Fruit fly (Drosophila melanogaster) whole organism, embryonic: Measurements from ENCODE around the gene Rab3GAP1.

Source experiments
- Antp ChIP-seq: fragments of 200-800 bp; sonication (Bioruptor generic); optimal IDR thresholded peaks from 3 replicates; lab custom pipeline; 2016; ENCODE audit warnings: missing biosample characterization, missing genetic modification characterization
- Awh ChIP-seq: fragments of 200-800 bp; sonication (Bioruptor generic); IDR thresholded peaks from 2 replicates; pipeline ENCODE4, ENCODE4 v1.3.6; 2022; ENCODE audit warnings: missing biosample characterization, missing genetic modification characterization
- B-H2 ChIP-seq: fragments of 200-800 bp; sonication (Bioruptor generic); optimal IDR thresholded peaks from 2 replicates; lab custom pipeline; 2018; ENCODE audit warnings: missing biosample characterization, mild to moderate bottlenecking, missing genetic modification characterization
- CG10147 ChIP-seq: fragments of 200-800 bp; sonication (Bioruptor generic); optimal IDR thresholded peaks from 2 replicates; lab custom pipeline; 2019; ENCODE audit warnings: missing biosample characterization, mild to moderate bottlenecking, missing genetic modification characterization, moderate library complexity
- CG10431 ChIP-seq: fragments of 200-800 bp; sonication (Bioruptor generic); optimal IDR thresholded peaks from 3 replicates; lab custom pipeline; 2018; ENCODE audit warnings: missing biosample characterization, mild to moderate bottlenecking, missing genetic modification characterization
- CG11093 ChIP-seq: fragments of 200-800 bp; sonication (Bioruptor generic); IDR thresholded peaks from 3 replicates; pipeline ENCODE4 v1.3.6; 2022; ENCODE audit warnings: missing biosample characterization, missing genetic modification characterization
- CG11695 ChIP-seq: fragments of 200-800 bp; sonication (Bioruptor generic); IDR thresholded peaks from 3 replicates; pipeline ENCODE4 v1.3.6; 2022; ENCODE audit warnings: missing biosample characterization, missing genetic modification characterization
- CG12299 ChIP-seq: fragments of 200-800 bp; sonication (Bioruptor generic); optimal IDR thresholded peaks from 2 replicates; lab custom pipeline; 2018; ENCODE audit warnings: missing biosample characterization, mild to moderate bottlenecking, missing genetic modification characterization
- CG12942 ChIP-seq: fragments of 200-800 bp; sonication (Bioruptor generic); optimal IDR thresholded peaks from 3 replicates; lab custom pipeline; 2016; ENCODE audit warnings: missing biosample characterization, missing genetic modification characterization
- CG13123 ChIP-seq: fragments of 200-800 bp; sonication (Bioruptor generic); optimal IDR thresholded peaks from 2 replicates; lab custom pipeline; 2016; ENCODE audit warnings: missing biosample characterization, missing genetic modification characterization
- CG14050 ChIP-seq: fragments of 200-800 bp; sonication (Bioruptor generic); IDR thresholded peaks from 3 replicates; pipeline ENCODE4 v1.3.6; 2022; ENCODE audit warnings: missing biosample characterization, missing genetic modification characterization
- CG18599 ChIP-seq: fragments of 200-800 bp; sonication (Bioruptor generic); optimal IDR thresholded peaks from 3 replicates; lab custom pipeline; 2017; ENCODE audit warnings: missing biosample characterization, missing genetic modification characterization, mild to moderate bottlenecking, moderate library complexity, missing genetic modification reagents
- CG18764 ChIP-seq: fragments of 200-800 bp; sonication (Bioruptor generic); optimal IDR thresholded peaks from 3 replicates; lab custom pipeline; 2016; ENCODE audit warnings: missing biosample characterization, missing genetic modification characterization
- CG2202 ChIP-seq: fragments of 200-800 bp; sonication (Bioruptor generic); optimal IDR thresholded peaks from 2 replicates; lab custom pipeline; 2018; ENCODE audit warnings: missing biosample characterization, mild to moderate bottlenecking, missing genetic modification characterization
- CG33213 ChIP-seq: fragments of 200-800 bp; sonication (Bioruptor generic); optimal IDR thresholded peaks from 3 replicates; lab custom pipeline; 2016; ENCODE audit warnings: missing biosample characterization, missing genetic modification characterization
- CG34224 ChIP-seq: fragments of 200-800 bp; sonication (Bioruptor generic); IDR thresholded peaks from 3 replicates; pipeline ENCODE4 v1.3.6; 2022; ENCODE audit warnings: missing biosample characterization, missing genetic modification characterization; ENCODE audit not compliant: partially characterized antibody
- CG34422 ChIP-seq: fragments of 200-800 bp; sonication (Bioruptor generic); IDR thresholded peaks from 3 replicates; pipeline ENCODE4 v1.3.6; 2022; ENCODE audit warnings: missing biosample characterization, missing genetic modification characterization
- CG4360 ChIP-seq: fragments of 200-800 bp; sonication (Bioruptor generic); IDR thresholded peaks from 2 replicates; pipeline ENCODE4 v1.3.6; 2022; ENCODE audit warnings: missing biosample characterization, missing genetic modification characterization
- CG6254 ChIP-seq: fragments of 200-800 bp; sonication (Bioruptor generic); optimal IDR thresholded peaks from 3 replicates; lab custom pipeline; 2017; ENCODE audit warnings: mild to moderate bottlenecking, missing biosample characterization, missing genetic modification reagents, missing genetic modification characterization
- CG7357 ChIP-seq: fragments of 200-800 bp; sonication (Bioruptor generic); IDR thresholded peaks from 3 replicates; pipeline ENCODE4 v1.3.6; 2022; ENCODE audit warnings: missing biosample characterization, missing genetic modification characterization
- CG7928 ChIP-seq: fragments of 200-800 bp; sonication (Bioruptor generic); optimal IDR thresholded peaks from 2 replicates; lab custom pipeline; 2017; ENCODE audit warnings: missing biosample characterization, mild to moderate bottlenecking, missing genetic modification characterization
- CG8290 ChIP-seq, 3 experiments: fragments of 200-800 bp; sonication (Bioruptor generic); optimal IDR thresholded peaks; 2 replicates each; lab custom pipeline; 2016 to 2019; ENCODE audit warnings: missing biosample characterization in 3 of 3, missing genetic modification characterization in 3 of 3, mild to moderate bottlenecking in 2 of 3, moderate library complexity in 1 of 3
- Dbx ChIP-seq: fragments of 200-800 bp; sonication (Bioruptor generic); IDR thresholded peaks from 3 replicates; pipeline ENCODE4 v1.3.6; 2022; ENCODE audit warnings: missing biosample characterization, missing genetic modification characterization
- Deaf1 ChIP-seq: fragments of 200-800 bp; optimal IDR thresholded peaks from 3 replicates; lab custom pipeline; 2019; ENCODE audit warnings: missing biosample characterization, mild to moderate bottlenecking, missing genetic modification characterization, moderate library complexity
- Doc2 ChIP-seq: fragments of 200-800 bp; sonication (Bioruptor generic); IDR thresholded peaks from 2 replicates; pipeline ENCODE4 v1.3.6; 2022; ENCODE audit warnings: missing biosample characterization, missing genetic modification characterization
- Dp ChIP-seq: fragments of 200-800 bp; sonication (Bioruptor generic); optimal IDR thresholded peaks from 2 replicates; lab custom pipeline; 2018; ENCODE audit warnings: missing biosample characterization, mild to moderate bottlenecking, missing genetic modification characterization, moderate library complexity
- Gug ChIP-seq: fragments of 200-800 bp; sonication (Bioruptor generic); IDR thresholded peaks from 4 replicates; pipeline ENCODE4 v1.3.6; 2022; ENCODE audit warnings: missing biosample characterization, missing genetic modification characterization
- HLH3B ChIP-seq: fragments of 200-800 bp; sonication (Bioruptor generic); IDR thresholded peaks from 2 replicates; pipeline ENCODE4 v1.3.6; 2022; ENCODE audit warnings: missing biosample characterization, missing genetic modification characterization
- Hmx ChIP-seq: fragments of 200-800 bp; sonication (Bioruptor generic); optimal IDR thresholded peaks from 2 replicates; lab custom pipeline; 2016; ENCODE audit warnings: missing biosample characterization, missing genetic modification characterization
- NFAT ChIP-seq: fragments of 200-800 bp; sonication (Bioruptor generic); IDR thresholded peaks from 2 replicates; pipeline ENCODE4 v1.3.6; 2022; ENCODE audit warnings: missing biosample characterization, missing genetic modification characterization
- Oaz ChIP-seq: fragments of 200-800 bp; sonication (Bioruptor generic); IDR thresholded peaks from 2 replicates; pipeline ENCODE4 v1.3.6; 2022; ENCODE audit warnings: missing biosample characterization, missing genetic modification characterization
- Optix ChIP-seq: fragments of 200-800 bp; sonication (Bioruptor generic); IDR thresholded peaks from 3 replicates; pipeline ENCODE4 v1.3.6; 2022; ENCODE audit warnings: missing biosample characterization, missing genetic modification characterization
- ab ChIP-seq: fragments of 200-800 bp; sonication (Bioruptor generic); optimal IDR thresholded peaks from 2 replicates; lab custom pipeline; 2016; ENCODE audit warnings: missing biosample characterization, missing genetic modification characterization
- ase ChIP-seq: fragments of 200-800 bp; sonication (Bioruptor generic); IDR thresholded peaks from 3 replicates; pipeline ENCODE4 v1.3.6; 2022; ENCODE audit warnings: missing biosample characterization, missing genetic modification characterization
- az2 ChIP-seq: fragments of 200-800 bp; sonication (Bioruptor generic); optimal IDR thresholded peaks from 3 replicates; lab custom pipeline; 2016; ENCODE audit warnings: missing biosample characterization, missing genetic modification characterization
- bbx ChIP-seq: fragments of 200-800 bp; sonication (Bioruptor generic); IDR thresholded peaks from 2 replicates; pipeline ENCODE4 v1.3.6; 2022; ENCODE audit warnings: missing biosample characterization, missing genetic modification characterization; ENCODE audit not compliant: partially characterized antibody
- bcd ChIP-seq: fragments of 200-800 bp; sonication (Bioruptor generic); optimal IDR thresholded peaks from 2 replicates; lab custom pipeline; 2017; ENCODE audit warnings: missing biosample characterization, mild to moderate bottlenecking, missing genetic modification characterization
- ci ChIP-seq: fragments of 200-800 bp; sonication (Bioruptor generic); IDR thresholded peaks from 3 replicates; pipeline ENCODE4 v1.3.6; 2022; ENCODE audit warnings: missing biosample characterization, missing genetic modification characterization
- dmrt11E ChIP-seq: fragments of 200-800 bp; sonication (Bioruptor generic); optimal IDR thresholded peaks from 3 replicates; lab custom pipeline; 2018; ENCODE audit warnings: missing biosample characterization, mild to moderate bottlenecking, missing genetic modification characterization, moderate library complexity
- dmrt99B ChIP-seq: fragments of 200-800 bp; sonication (Bioruptor generic); optimal IDR thresholded peaks from 2 replicates; lab custom pipeline; 2018; ENCODE audit warnings: missing biosample characterization, mild to moderate bottlenecking, missing genetic modification characterization, moderate library complexity
- ewg ChIP-seq: fragments of 200-800 bp; sonication (Bioruptor generic); optimal IDR thresholded peaks from 3 replicates; lab custom pipeline; 2017; ENCODE audit warnings: mild to moderate bottlenecking, missing biosample characterization, missing genetic modification reagents, missing genetic modification characterization
- fd102C ChIP-seq: fragments of 200-800 bp; sonication (Bioruptor generic); optimal IDR thresholded peaks from 2 replicates; lab custom pipeline; 2018; ENCODE audit warnings: missing biosample characterization, mild to moderate bottlenecking, missing genetic modification characterization, moderate library complexity
- gro ChIP-seq: fragments of 200-800 bp; sonication (Bioruptor generic); optimal IDR thresholded peaks from 2 replicates; lab custom pipeline; 2016; ENCODE audit warnings: missing biosample characterization, missing genetic modification characterization
- klu ChIP-seq: fragments of 200-800 bp; sonication (Bioruptor generic); IDR thresholded peaks from 2 replicates; pipeline ENCODE4 v1.3.6; 2022; ENCODE audit warnings: missing biosample characterization, missing genetic modification characterization
- onecut ChIP-seq: fragments of 200-800 bp; sonication (Bioruptor generic); IDR thresholded peaks from 2 replicates; pipeline ENCODE4 v1.3.6; 2022; ENCODE audit warnings: missing biosample characterization, missing genetic modification characterization
- otp ChIP-seq: fragments of 200-800 bp; sonication (Bioruptor generic); IDR thresholded peaks from 3 replicates; pipeline ENCODE4, ENCODE4 v1.3.6; 2022; ENCODE audit warnings: missing biosample characterization, missing genetic modification characterization
- slp2 ChIP-seq: fragments of 200-800 bp; sonication (Bioruptor generic); optimal IDR thresholded peaks from 2 replicates; lab custom pipeline; 2016; ENCODE audit warnings: missing biosample characterization, missing genetic modification characterization
- tup ChIP-seq: fragments of 200-800 bp; sonication (Bioruptor generic); optimal IDR thresholded peaks from 2 replicates; lab custom pipeline; 2016; ENCODE audit warnings: missing biosample characterization, mild to moderate bottlenecking, missing genetic modification characterization, moderate library complexity
- zfh1 ChIP-seq: fragments of 200-800 bp; sonication (Bioruptor generic); IDR thresholded peaks from 3 replicates; pipeline ENCODE4 v1.3.6; 2022; ENCODE audit warnings: missing biosample characterization, missing genetic modification characterization

Gene Rab3GAP1

dm6 chr2L:1651889-1652288 lies 40.9 kb upstream of the Rab3GAP1 start (continued):
- TF ChIP-seq CG34422 (peak; percentile 60; the same call in 1 of the 3 replicates), CG18764 (GFP tag; lab: Kevin White, UChicago) (no peak), CG4360 (GFP tag; lab: Robert Waterston, UW) (peak; percentile 87), CG10431 (peak; percentile 88), CG10147 (GFP tag; lab: Kevin White, UChicago) (no peak)

dm6 chr2L:1651053-1651452 lies 40.1 kb upstream of the Rab3GAP1 start, which contains the start of gene chinmo:
chinmo (plus strand) TSS chr2L:1651258.
- TF ChIP-seq CG33213 (GFP tag; lab: Kevin White, UChicago) (no peak), Doc2 (GFP tag; lab: Robert Waterston, UW) (no peak), CG12942 (no peak), CG18599 (GFP tag; lab: Kevin White, UChicago) (peak; percentile 24), bbx (GFP tag; lab: Robert Waterston, UW) (peak; percentile 49; the same call in 1 of the 2 replicates), CG6254 (GFP tag; lab: Kevin White, UChicago) (no peak), gro (GFP tag; lab: Kevin White, UChicago) (peak; percentile 22), CG11093 (GFP tag; lab: Robert Waterston, UW) (0 out of 3 replicates have a peak, but pooled peaks have one; percentile 33), CG8290 (GFP tag; optimal IDR thresholded peaks at IDR 0.05; lab: Kevin White, UChicago) (no peak), CG8290 (tag; optimal IDR thresholded peaks at IDR 0.05; lab: Kevin White, UChicago) (peak in 1 of 2 experiments; percentile 67), otp (GFP tag; lab: Robert Waterston, UW) (peak; percentile 62; the same call in 1 of the 3 replicates), Gug (GFP tag; lab: Robert Waterston, UW) (no peak), Dp (GFP tag; lab: Kevin White, UChicago) (no peak), CG7357 (GFP tag; lab: Robert Waterston, UW) (no peak), dmrt11E (no peak), Antp (GFP tag; lab: Kevin White, UChicago) (no peak), CG14050 (no peak; the same call in 2 of the 3 replicates), Oaz (no peak), B-H2 (GFP tag; lab: Kevin White, UChicago) (peak; percentile 18), HLH3B (GFP tag; lab: Robert Waterston, UW) (no peak), klu (no peak), Awh (GFP tag; lab: Robert Waterston, UW) (peak; percentile 60; the same call in 1 of the 2 replicates), CG11695 (GFP tag; lab: Robert Waterston, UW) (0 out of 3 replicates have a peak, but pooled peaks have one; percentile 28), fd102C (GFP tag; lab: Kevin White, UChicago) (no peak), CG13123 (GFP tag; lab: Kevin White, UChicago) (no peak), az2 (GFP tag; lab: Kevin White, UChicago) (no peak), CG12299 (tag; lab: Kevin White, UChicago) (no peak), slp2 (no peak), tup (no peak), ci (peak; percentile 79), zfh1 (GFP tag; lab: Robert Waterston, UW) (peak; percentile 6; the same call in 1 of the 3 replicates), ewg (GFP tag; lab: Kevin White, UChicago) (peak; percentile 38), dmrt99B (tag; lab: Kevin White, UChicago) (peak; percentile 12), CG7928 (GFP tag; lab: Kevin White, UChicago) (no peak), ab (GFP tag; lab: Kevin White, UChicago) (no peak), CG34224 (GFP tag; lab: Robert Waterston, UW) (0 out of 3 replicates have a peak, but pooled peaks have one; percentile 19), bcd (GFP tag; lab: Kevin White, UChicago) (no peak), onecut (GFP tag; lab: Robert Waterston, UW) (peak; percentile 23; the same call in 1 of the 2 replicates), ase (GFP tag; lab: Robert Waterston, UW) (0 out of 3 replicates have a peak, but pooled peaks have one; percentile 35), NFAT (peak; percentile 58; the same call in 1 of the 2 replicates), Hmx (GFP tag; lab: Kevin White, UChicago) (no peak), Optix (no peak), CG2202 (tag; lab: Kevin White, UChicago) (no peak), Deaf1 (peak; percentile 70), Dbx (peak; percentile 59; the same call in 1 of the 3 replicates)
